Worm (Caenorhabditis elegans) whole organism, mixed stage, embryonic: ENCODE results near the gene F01F1.11.

Experiments
- M03D4.4 ChIP-seq: sonication (generic microtip); optimal IDR thresholded peaks from 2 replicates; lab custom pipeline; 2017; ENCODE audit warnings: mild to moderate bottlenecking, missing genetic modification characterization, missing compliant biosample characterization
- bed-3 ChIP-seq: fragments of 200-800 bp; sonication (Bioruptor generic); optimal IDR thresholded peaks from 3 replicates; lab custom pipeline; 2018; ENCODE audit warnings: mild to moderate bottlenecking, missing genetic modification characterization, moderate library complexity, missing compliant biosample characterization
- blmp-1 ChIP-seq: fragments of 150-350 bp; optimal IDR thresholded peaks from 2 replicates; lab custom pipeline; 2014; ENCODE audit warnings: missing biosample characterization, missing genetic modification characterization
- ceh-39 ChIP-seq: fragments of 150-350 bp; optimal IDR thresholded peaks from 2 replicates; lab custom pipeline; 2014; ENCODE audit warnings: missing biosample characterization, missing genetic modification characterization
- ceh-43 ChIP-seq: fragments of 200-800 bp; sonication (Bioruptor generic); optimal IDR thresholded peaks from 2 replicates; lab custom pipeline; 2018; ENCODE audit warnings: mild to moderate bottlenecking, missing genetic modification characterization, moderate library complexity, missing compliant biosample characterization
- ceh-83 ChIP-seq: fragments of 200-800 bp; sonication (Bioruptor generic); optimal IDR thresholded peaks from 2 replicates; lab custom pipeline; 2018; ENCODE audit warnings: mild to moderate bottlenecking, missing genetic modification characterization, missing compliant biosample characterization
- ces-1 ChIP-seq: fragments of 150-350 bp; optimal IDR thresholded peaks from 2 replicates; lab custom pipeline; 2014; ENCODE audit warnings: missing biosample characterization, missing genetic modification reagents, missing genetic modification characterization
- cnd-1 ChIP-seq: fragments of 200-800 bp; sonication (Bioruptor generic); optimal IDR thresholded peaks from 2 replicates; lab custom pipeline; 2018; ENCODE audit warnings: mild to moderate bottlenecking, missing genetic modification characterization, missing compliant biosample characterization
- drap-1 ChIP-seq: fragments of 200-800 bp; sonication (Bioruptor generic); optimal IDR thresholded peaks from 3 replicates; lab custom pipeline; 2018; ENCODE audit warnings: mild to moderate bottlenecking, missing genetic modification characterization, missing compliant biosample characterization
- elt-1 ChIP-seq: sonication (generic microtip); optimal IDR thresholded peaks from 2 replicates; lab custom pipeline; 2017; ENCODE audit warnings: missing genetic modification characterization, mild to moderate bottlenecking, missing compliant biosample characterization, antibody characterized with exemption, moderate library complexity, borderline replicate concordance; ENCODE audit not compliant: insufficient read depth
- elt-3 ChIP-seq: fragments of 150-350 bp; optimal IDR thresholded peaks from 2 replicates; lab custom pipeline; 2014; ENCODE audit warnings: missing biosample characterization, missing genetic modification characterization
- flh-1 ChIP-seq: fragments of 200-800 bp; sonication (Bioruptor generic); optimal IDR thresholded peaks from 2 replicates; lab custom pipeline; 2018; ENCODE audit warnings: mild to moderate bottlenecking, missing genetic modification characterization, moderate library complexity, missing compliant biosample characterization
- ham-2 ChIP-seq: fragments of 200-800 bp; sonication (Bioruptor generic); optimal IDR thresholded peaks from 2 replicates; lab custom pipeline; 2018; ENCODE audit warnings: mild to moderate bottlenecking, missing genetic modification characterization, missing compliant biosample characterization
- hlh-1 ChIP-seq: fragments of 150-350 bp; optimal IDR thresholded peaks from 2 replicates; lab custom pipeline; 2014; ENCODE audit warnings: missing biosample characterization, missing genetic modification reagents, missing genetic modification characterization
- lin-13 ChIP-seq: fragments of 150-350 bp; optimal IDR thresholded peaks from 2 replicates; lab custom pipeline; 2014; ENCODE audit warnings: missing biosample characterization, missing genetic modification characterization
- lin-32 ChIP-seq: fragments of 200-800 bp; sonication (Bioruptor generic); optimal IDR thresholded peaks from 2 replicates; lab custom pipeline; 2018; ENCODE audit warnings: mild to moderate bottlenecking, missing genetic modification characterization, missing compliant biosample characterization
- lsy-2 ChIP-seq: fragments of 150-350 bp; optimal IDR thresholded peaks from 2 replicates; lab custom pipeline; 2014; ENCODE audit warnings: missing biosample characterization, missing genetic modification characterization
- mab-5 ChIP-seq: fragments of 150-350 bp; optimal IDR thresholded peaks from 2 replicates; lab custom pipeline; 2014; ENCODE audit warnings: missing biosample characterization, missing genetic modification characterization
- mep-1 ChIP-seq: fragments of 150-350 bp; optimal IDR thresholded peaks from 2 replicates; lab custom pipeline; 2017; ENCODE audit warnings: missing biosample characterization, missing genetic modification reagents, missing genetic modification characterization, inconsistent platforms
- mls-2 ChIP-seq: sonication (generic microtip); optimal IDR thresholded peaks from 2 replicates; lab custom pipeline; 2016; ENCODE audit warnings: mild to moderate bottlenecking, missing genetic modification characterization, moderate library complexity, missing compliant biosample characterization
- nhr-12 ChIP-seq: fragments of 150-350 bp; optimal IDR thresholded peaks from 2 replicates; lab custom pipeline; 2014; ENCODE audit warnings: missing biosample characterization, missing genetic modification characterization
- nhr-2 ChIP-seq: fragments of 150-350 bp; optimal IDR thresholded peaks from 2 replicates; lab custom pipeline; 2014; ENCODE audit warnings: missing biosample characterization, missing genetic modification characterization
- nhr-237 ChIP-seq: fragments of 150-350 bp; optimal IDR thresholded peaks from 2 replicates; lab custom pipeline; 2014; ENCODE audit warnings: missing biosample characterization, missing genetic modification characterization
- nhr-28 ChIP-seq: fragments of 150-350 bp; optimal IDR thresholded peaks from 2 replicates; lab custom pipeline; 2014; ENCODE audit warnings: missing biosample characterization, missing genetic modification characterization
- nhr-76 ChIP-seq: sonication (generic microtip); optimal IDR thresholded peaks from 2 replicates; lab custom pipeline; 2017; ENCODE audit warnings: missing biosample characterization, missing genetic modification characterization
- pha-4 ChIP-seq: fragments of 150-350 bp; optimal IDR thresholded peaks from 2 replicates; lab custom pipeline; 2018; ENCODE audit warnings: missing biosample characterization, missing genetic modification reagents, missing genetic modification characterization
- sem-2 ChIP-seq: fragments of 200-800 bp; sonication (Bioruptor generic); optimal IDR thresholded peaks from 2 replicates; lab custom pipeline; 2018; ENCODE audit warnings: mild to moderate bottlenecking, missing genetic modification characterization, missing compliant biosample characterization
- snpc-4 ChIP-seq: fragments of 150-350 bp; optimal IDR thresholded peaks from 2 replicates; lab custom pipeline; 2014; ENCODE audit warnings: missing biosample characterization, missing genetic modification characterization
- sptf-1 ChIP-seq: sonication (generic microtip); optimal IDR thresholded peaks from 2 replicates; lab custom pipeline; 2017; ENCODE audit warnings: mild to moderate bottlenecking, missing genetic modification characterization, moderate library complexity, missing compliant biosample characterization
- tbx-8 ChIP-seq: fragments of 200-800 bp; sonication (Bioruptor generic); optimal IDR thresholded peaks from 2 replicates; lab custom pipeline; 2018; ENCODE audit warnings: mild to moderate bottlenecking, missing genetic modification characterization, moderate library complexity, missing compliant biosample characterization
- unc-120 ChIP-seq: sonication (generic microtip); optimal IDR thresholded peaks from 2 replicates; lab custom pipeline; 2017; ENCODE audit warnings: missing genetic modification characterization, missing compliant biosample characterization; ENCODE audit not compliant: poor library complexity, severe bottlenecking
- unc-39 ChIP-seq: fragments of 150-350 bp; optimal IDR thresholded peaks from 2 replicates; lab custom pipeline; 2014; ENCODE audit warnings: missing biosample characterization, missing genetic modification characterization
- unc-62 ChIP-seq: fragments of 150-350 bp; optimal IDR thresholded peaks from 2 replicates; lab custom pipeline; 2014; ENCODE audit warnings: missing biosample characterization, missing genetic modification reagents, missing genetic modification characterization
- zip-8 ChIP-seq: fragments of 150-350 bp; optimal IDR thresholded peaks from 2 replicates; lab custom pipeline; 2014; ENCODE audit warnings: missing biosample characterization, missing genetic modification characterization
- ztf-11 ChIP-seq: fragments of 150-350 bp; optimal IDR thresholded peaks from 2 replicates; lab custom pipeline; 2014; ENCODE audit warnings: missing biosample characterization, missing genetic modification characterization

F01F1.11 gene

DNA sequence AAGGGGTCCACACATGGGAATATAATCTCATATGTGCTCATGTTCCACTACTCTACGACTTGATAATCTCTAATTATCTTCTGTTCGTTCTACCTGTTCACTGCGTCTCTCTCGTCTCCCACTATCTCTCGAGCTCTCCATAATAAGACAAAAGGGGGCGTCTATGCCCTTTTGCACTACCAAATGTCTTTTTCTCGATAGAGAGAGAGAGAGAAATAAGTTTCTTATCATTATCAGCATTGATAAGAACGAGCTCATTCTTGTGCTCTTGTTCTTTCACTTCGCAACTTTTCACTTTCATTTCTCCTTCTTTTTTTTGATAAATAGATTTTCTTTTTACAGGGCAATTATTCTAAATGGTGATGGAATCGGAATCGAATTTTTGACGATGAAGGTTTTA lies 44.2 kb upstream of the F01F1.11 start:
- TF ChIP-seq hlh-1 (tag; lab: Kevin White, UChicago) (no peak), lsy-2 (tag; lab: Kevin White, UChicago) (no peak), ceh-43 (GFP tag; lab: Kevin White, UChicago) (no peak), ztf-11 (tag; lab: Kevin White, UChicago) (no peak)

DNA sequence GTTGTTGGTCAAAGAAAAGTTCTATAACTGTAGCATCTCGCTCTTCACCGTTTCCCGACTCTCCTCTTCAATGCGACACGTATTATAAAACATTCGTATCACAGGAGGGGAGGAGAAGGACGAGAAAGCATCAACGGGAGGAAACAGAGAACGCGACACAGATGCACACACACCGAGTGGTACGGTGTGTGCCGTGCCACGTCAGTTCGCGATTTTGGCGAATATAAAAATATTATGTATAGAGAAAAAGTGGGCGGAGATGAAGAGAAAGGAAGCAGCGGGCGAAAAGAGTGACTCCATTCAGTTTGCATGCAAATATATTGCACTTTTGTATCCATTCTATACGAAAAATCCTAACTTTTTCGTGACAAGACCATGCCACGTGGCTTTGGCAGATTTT lies 43.0 kb upstream of the F01F1.11 start:
- TF ChIP-seq nhr-237 (tag; lab: Kevin White, UChicago) (no peak), nhr-76 (tag; lab: Kevin White, UChicago) (no peak), sem-2 (GFP tag; lab: Kevin White, UChicago) (no peak), lin-13 (tag; lab: Kevin White, UChicago) (no peak), pha-4 (no peak), unc-120 (tag; lab: Kevin White, UChicago) (no peak)
- TF ChIP-seq, all 35 proteins: peak for 0

DNA sequence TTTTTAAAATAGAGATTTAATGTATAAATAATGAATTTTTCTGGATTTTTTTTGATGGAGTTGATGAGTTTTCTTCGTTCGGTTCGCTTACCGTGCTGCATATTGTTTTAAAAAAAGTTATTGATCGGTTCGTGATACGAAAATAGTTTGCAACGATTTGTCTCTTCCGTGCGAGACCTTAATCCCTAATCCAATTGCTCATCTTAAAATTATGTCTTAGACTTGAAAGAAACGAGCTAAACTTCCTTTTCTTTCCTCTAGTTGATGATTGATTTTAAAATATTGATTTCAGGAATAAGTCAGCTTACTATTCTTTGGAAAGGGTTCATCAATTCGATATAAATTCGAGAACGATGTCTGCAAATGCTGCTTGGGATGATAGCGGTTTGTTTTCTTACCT lies 36.7 kb upstream of the F01F1.11 start, which contains the start of gene C28H8.3:
TSS of gene C28H8.3 (plus strand) at position 293 of the 400 bp plus-strand sequence.
- TF ChIP-seq zip-8 (tag; lab: Kevin White, UChicago) (no peak), unc-120 (tag; lab: Kevin White, UChicago) (no peak), lin-13 (tag; lab: Kevin White, UChicago) (no peak), sptf-1 (tag; lab: Kevin White, UChicago) (no peak), ceh-83 (GFP tag; lab: Kevin White, UChicago) (no peak), nhr-76 (tag; lab: Kevin White, UChicago) (no peak), sem-2 (GFP tag; lab: Kevin White, UChicago) (no peak), elt-1 (tag; lab: Kevin White, UChicago) (no peak)

DNA sequence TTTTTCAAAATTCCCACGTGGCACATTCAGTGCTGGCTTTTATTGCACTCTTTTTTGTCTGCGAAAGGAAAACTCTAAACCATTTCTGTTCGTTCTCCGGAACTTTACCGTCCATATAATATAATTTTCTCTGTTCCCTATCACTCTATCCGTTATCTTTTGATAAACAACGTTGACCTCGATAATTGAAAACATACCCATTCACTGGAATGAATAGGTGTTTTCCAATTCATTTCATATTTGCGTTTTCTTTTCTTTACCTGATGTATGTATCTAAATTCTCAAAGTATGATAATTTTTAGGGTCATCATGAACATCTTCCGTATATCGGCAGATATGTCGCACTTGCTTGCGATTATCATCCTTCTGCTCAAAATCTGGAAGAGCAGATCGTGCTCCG lies 35.1 kb upstream of the F01F1.11 start, which contains the start of gene erd-2.2:
TSS of gene erd-2.2 (plus strand) at position 301 of the 400 bp plus-strand sequence.
- no peak for TF ChIP-seq tbx-8 (GFP tag; lab: Kevin White, UChicago)
- TF ChIP-seq mep-1 (tag; lab: Kevin White, UChicago) = no peak
- no peak for TF ChIP-seq nhr-2
- TF ChIP-seq nhr-237 (tag; lab: Kevin White, UChicago) = no peak
- TF ChIP-seq mls-2 (tag; lab: Kevin White, UChicago) = no peak
- TF ChIP-seq pha-4 = no peak
- TF ChIP-seq elt-1 (tag; lab: Kevin White, UChicago) = no peak
- TF ChIP-seq ceh-83 (GFP tag; lab: Kevin White, UChicago) = no peak
- no peak for TF ChIP-seq sptf-1 (tag; lab: Kevin White, UChicago)
- TF ChIP-seq ceh-39 (tag; lab: Kevin White, UChicago) = no peak
- no peak for TF ChIP-seq zip-8 (tag; lab: Kevin White, UChicago)
- TF ChIP-seq nhr-28 (tag; lab: Kevin White, UChicago) = no peak
- TF ChIP-seq, all 35 proteins: peak for 0

DNA sequence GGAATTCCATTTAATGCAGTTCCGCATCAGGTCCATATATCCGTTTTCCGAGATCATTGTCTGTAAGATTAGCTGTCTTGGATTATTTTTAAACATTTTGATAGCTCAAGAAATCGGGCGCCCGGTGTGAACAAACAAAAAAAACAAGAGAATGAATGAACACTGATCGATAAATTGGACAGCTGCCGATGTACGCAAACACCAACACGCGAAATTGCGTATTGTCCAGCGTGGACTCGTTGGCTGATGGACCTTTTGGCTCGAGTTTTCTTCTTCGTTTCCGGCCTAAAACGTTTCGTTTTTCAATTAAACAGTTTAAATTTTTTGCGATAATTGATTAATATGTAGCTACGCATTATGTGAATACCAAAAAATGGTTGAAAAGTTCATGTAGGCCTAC lies 34.4 kb upstream of the F01F1.11 start, which contains the start of gene dpff-1:
TSS of gene dpff-1 (minus strand) at position 288 of the 400 bp plus-strand sequence.
- TF ChIP-seq mep-1 (tag; lab: Kevin White, UChicago) (peak; percentile 2), mab-5 (tag; lab: Kevin White, UChicago) (no peak), lin-13 (tag; lab: Kevin White, UChicago) (peak; percentile 27), unc-39 (no peak), elt-1 (tag; lab: Kevin White, UChicago) (no peak), ces-1 (GFP tag; lab: Kevin White, UChicago) (no peak), nhr-12 (tag; lab: Kevin White, UChicago) (no peak), ham-2 (GFP tag; lab: Kevin White, UChicago) (no peak), nhr-28 (tag; lab: Kevin White, UChicago) (no peak), ceh-39 (tag; lab: Kevin White, UChicago) (peak; percentile 67), M03D4.4 (tag; lab: Kevin White, UChicago) (no peak), unc-120 (tag; lab: Kevin White, UChicago) (no peak), hlh-1 (tag; lab: Kevin White, UChicago) (peak; percentile 70), bed-3 (GFP tag; lab: Kevin White, UChicago) (no peak), flh-1 (no peak), mls-2 (tag; lab: Kevin White, UChicago) (no peak), elt-3 (no peak), cnd-1 (tag; lab: Kevin White, UChicago) (peak; percentile 7), pha-4 (peak; percentile 29), sptf-1 (tag; lab: Kevin White, UChicago) (no peak), blmp-1 (tag; lab: Kevin White, UChicago) (no peak), ceh-83 (GFP tag; lab: Kevin White, UChicago) (no peak), sem-2 (GFP tag; lab: Kevin White, UChicago) (no peak), drap-1 (GFP tag; lab: Kevin White, UChicago) (no peak), ztf-11 (tag; lab: Kevin White, UChicago) (no peak), zip-8 (tag; lab: Kevin White, UChicago) (no peak), lin-32 (GFP tag; lab: Kevin White, UChicago) (no peak), ceh-43 (GFP tag; lab: Kevin White, UChicago) (peak; percentile 50), lsy-2 (tag; lab: Kevin White, UChicago) (no peak), tbx-8 (GFP tag; lab: Kevin White, UChicago) (no peak), nhr-2 (no peak), unc-62 (no peak), nhr-237 (tag; lab: Kevin White, UChicago) (no peak), nhr-76 (tag; lab: Kevin White, UChicago) (no peak), snpc-4 (tag; lab: Kevin White, UChicago) (no peak)
